Worm (Caenorhabditis elegans) whole organism, late embryonic: ENCODE measurements around the gene chil-15.

Experiments
- C08G9.2 ChIP-seq: sonication (generic microtip); optimal IDR thresholded peaks from 2 replicates; lab custom pipeline; 2016; ENCODE audit warnings: mild to moderate bottlenecking, missing genetic modification characterization, moderate library complexity, missing compliant biosample characterization
- F13H6.1 ChIP-seq: sonication (generic microtip); optimal IDR thresholded peaks from 2 replicates; lab custom pipeline; 2016; ENCODE audit warnings: missing genetic modification characterization, missing compliant biosample characterization
- T23F11.4 ChIP-seq: fragments of 200-800 bp; sonication (Bioruptor generic); optimal IDR thresholded peaks from 2 replicates; lab custom pipeline; 2018; ENCODE audit warnings: mild to moderate bottlenecking, missing genetic modification characterization, missing compliant biosample characterization
- Y22D7AL.16 ChIP-seq: sonication (generic microtip); optimal IDR thresholded peaks from 2 replicates; lab custom pipeline; 2016; ENCODE audit warnings: missing genetic modification characterization, missing compliant biosample characterization
- ahr-1 ChIP-seq: sonication (generic microtip); optimal IDR thresholded peaks from 2 replicates; lab custom pipeline; 2016; ENCODE audit warnings: missing genetic modification characterization, missing compliant biosample characterization
- ceh-2 ChIP-seq: sonication (generic microtip); optimal IDR thresholded peaks from 2 replicates; lab custom pipeline; 2016; ENCODE audit warnings: missing genotype, missing genetic modification characterization, missing compliant biosample characterization
- ceh-22 ChIP-seq: sonication (generic microtip); optimal IDR thresholded peaks from 2 replicates; lab custom pipeline; 2017; ENCODE audit warnings: missing biosample characterization, missing genetic modification characterization
- ceh-31 ChIP-seq: sonication (generic microtip); optimal IDR thresholded peaks from 2 replicates; lab custom pipeline; 2016; ENCODE audit warnings: missing genetic modification characterization, missing compliant biosample characterization
- ceh-45 ChIP-seq: fragments of 200-800 bp; sonication (Bioruptor generic); IDR thresholded peaks from 2 replicates; pipeline ENCODE4 v1.3.6; 2022; ENCODE audit warnings: missing genetic modification reagents, missing genetic modification characterization, missing compliant biosample characterization
- ceh-6 ChIP-seq: fragments of 200-800 bp; sonication (Bioruptor generic); optimal IDR thresholded peaks from 2 replicates; lab custom pipeline; 2018; ENCODE audit warnings: mild to moderate bottlenecking, missing genetic modification characterization, missing compliant biosample characterization
- dmd-4 ChIP-seq: sonication (generic microtip); optimal IDR thresholded peaks from 2 replicates; lab custom pipeline; 2016; ENCODE audit warnings: borderline replicate concordance, missing genetic modification characterization, missing compliant biosample characterization
- dve-1 ChIP-seq: sonication (generic microtip); optimal IDR thresholded peaks from 2 replicates; lab custom pipeline; 2017; ENCODE audit warnings: antibody characterized with exemption, mild to moderate bottlenecking, missing genetic modification characterization, missing compliant biosample characterization
- elt-2 ChIP-seq: sonication (generic microtip); optimal IDR thresholded peaks from 2 replicates; lab custom pipeline; 2016; ENCODE audit warnings: missing genetic modification reagents, missing genetic modification characterization, missing compliant biosample characterization
- ets-4 ChIP-seq: sonication (generic microtip); optimal IDR thresholded peaks from 2 replicates; lab custom pipeline; 2016; ENCODE audit warnings: missing genetic modification characterization, missing compliant biosample characterization
- fax-1 ChIP-seq: sonication (generic microtip); optimal IDR thresholded peaks from 2 replicates; lab custom pipeline; 2016; ENCODE audit warnings: missing genotype, missing genetic modification characterization, missing compliant biosample characterization
- gmeb-2 ChIP-seq: sonication (generic microtip); optimal IDR thresholded peaks from 2 replicates; lab custom pipeline; 2016; ENCODE audit warnings: missing genetic modification characterization, inconsistent platforms, missing compliant biosample characterization
- hlh-13 ChIP-seq: fragments of 200-800 bp; sonication (Bioruptor generic); optimal IDR thresholded peaks from 2 replicates; lab custom pipeline; 2018; ENCODE audit warnings: mild to moderate bottlenecking, missing genetic modification characterization, missing compliant biosample characterization
- hlh-15 ChIP-seq: sonication (generic microtip); optimal IDR thresholded peaks from 2 replicates; lab custom pipeline; 2016; ENCODE audit warnings: missing genetic modification characterization, missing compliant biosample characterization
- hlh-30 ChIP-seq: sonication (generic microtip); optimal IDR thresholded peaks from 2 replicates; lab custom pipeline; 2017; ENCODE audit warnings: antibody characterized with exemption, missing genetic modification characterization, missing compliant biosample characterization; ENCODE audit not compliant: insufficient read depth
- hlh-8 ChIP-seq: sonication (generic microtip); optimal IDR thresholded peaks from 2 replicates; lab custom pipeline; 2016; ENCODE audit warnings: missing genotype, missing genetic modification characterization, missing compliant biosample characterization
- lim-6 ChIP-seq: sonication (generic microtip); optimal IDR thresholded peaks from 2 replicates; lab custom pipeline; 2016; ENCODE audit warnings: missing genetic modification characterization, missing compliant biosample characterization
- mec-3 ChIP-seq: sonication (generic microtip); optimal IDR thresholded peaks from 2 replicates; lab custom pipeline; 2016; ENCODE audit warnings: borderline replicate concordance, missing genetic modification characterization, missing compliant biosample characterization
- nfya-1 ChIP-seq: sonication (generic microtip); optimal IDR thresholded peaks from 2 replicates; lab custom pipeline; 2017; ENCODE audit warnings: missing genetic modification characterization, mild to moderate bottlenecking, missing compliant biosample characterization, antibody characterized with exemption, moderate library complexity
- nhr-232 ChIP-seq: sonication (generic microtip); optimal IDR thresholded peaks from 2 replicates; lab custom pipeline; 2016; ENCODE audit warnings: missing genetic modification characterization, missing compliant biosample characterization
- npax-4 ChIP-seq: sonication (generic microtip); optimal IDR thresholded peaks from 2 replicates; lab custom pipeline; 2016; ENCODE audit warnings: missing genetic modification characterization, missing compliant biosample characterization
- odd-2 ChIP-seq: sonication (generic microtip); optimal IDR thresholded peaks from 2 replicates; lab custom pipeline; 2017; ENCODE audit warnings: antibody characterized with exemption, mild to moderate bottlenecking, missing genetic modification characterization, missing compliant biosample characterization
- pag-3 ChIP-seq: sonication (generic microtip); optimal IDR thresholded peaks from 2 replicates; lab custom pipeline; 2016; ENCODE audit warnings: missing compliant biosample characterization, missing genetic modification characterization, borderline replicate concordance
- pat-9 ChIP-seq: fragments of 200-800 bp; sonication (Bioruptor generic); optimal IDR thresholded peaks from 2 replicates; lab custom pipeline; 2018; ENCODE audit warnings: mild to moderate bottlenecking, missing genetic modification characterization, moderate library complexity, missing compliant biosample characterization
- pha-2 ChIP-seq: sonication (generic microtip); optimal IDR thresholded peaks from 2 replicates; lab custom pipeline; 2017; ENCODE audit warnings: mild to moderate bottlenecking, missing genetic modification characterization, missing compliant biosample characterization
- pha-4 ChIP-seq: fragments of 150-350 bp; optimal IDR thresholded peaks from 2 replicates; lab custom pipeline; 2018; ENCODE audit warnings: missing biosample characterization, missing genetic modification reagents, missing genetic modification characterization
- pqm-1 ChIP-seq: sonication (generic microtip); optimal IDR thresholded peaks from 2 replicates; lab custom pipeline; 2016; ENCODE audit warnings: missing genetic modification characterization, missing compliant biosample characterization
- ref-2 ChIP-seq: sonication (generic microtip); optimal IDR thresholded peaks from 2 replicates; lab custom pipeline; 2016; ENCODE audit warnings: missing genetic modification characterization, missing compliant biosample characterization
- rnt-1 ChIP-seq: sonication (generic microtip); optimal IDR thresholded peaks from 2 replicates; lab custom pipeline; 2016; ENCODE audit warnings: missing genetic modification characterization, missing compliant biosample characterization
- sox-2 ChIP-seq: fragments of 200-800 bp; sonication (Bioruptor generic); IDR thresholded peaks from 2 replicates; pipeline ENCODE4 v1.3.6; 2022; ENCODE audit warnings: missing genetic modification reagents, missing genetic modification characterization, missing compliant biosample characterization
- sox-4 ChIP-seq: sonication (generic microtip); optimal IDR thresholded peaks from 2 replicates; lab custom pipeline; 2017; ENCODE audit warnings: mild to moderate bottlenecking, missing genetic modification characterization, inconsistent platforms, missing compliant biosample characterization
- tbx-2 ChIP-seq: sonication (generic microtip); optimal IDR thresholded peaks from 2 replicates; lab custom pipeline; 2016; ENCODE audit warnings: missing genetic modification characterization, missing compliant biosample characterization
- unc-42 ChIP-seq: sonication (generic microtip); optimal IDR thresholded peaks from 2 replicates; lab custom pipeline; 2016; ENCODE audit warnings: missing genotype, missing genetic modification characterization, missing compliant biosample characterization
- unc-86 ChIP-seq: sonication (generic microtip); optimal IDR thresholded peaks from 2 replicates; lab custom pipeline; 2016; ENCODE audit warnings: missing genetic modification characterization, missing compliant biosample characterization
- zip-5 ChIP-seq: sonication (generic microtip); optimal IDR thresholded peaks from 2 replicates; lab custom pipeline; 2016; ENCODE audit warnings: missing genetic modification characterization, missing compliant biosample characterization
- ztf-16 ChIP-seq: sonication (generic microtip); optimal IDR thresholded peaks from 2 replicates; lab custom pipeline; 2017; ENCODE audit warnings: missing genetic modification characterization, missing compliant biosample characterization

chil-15 gene

DNA sequence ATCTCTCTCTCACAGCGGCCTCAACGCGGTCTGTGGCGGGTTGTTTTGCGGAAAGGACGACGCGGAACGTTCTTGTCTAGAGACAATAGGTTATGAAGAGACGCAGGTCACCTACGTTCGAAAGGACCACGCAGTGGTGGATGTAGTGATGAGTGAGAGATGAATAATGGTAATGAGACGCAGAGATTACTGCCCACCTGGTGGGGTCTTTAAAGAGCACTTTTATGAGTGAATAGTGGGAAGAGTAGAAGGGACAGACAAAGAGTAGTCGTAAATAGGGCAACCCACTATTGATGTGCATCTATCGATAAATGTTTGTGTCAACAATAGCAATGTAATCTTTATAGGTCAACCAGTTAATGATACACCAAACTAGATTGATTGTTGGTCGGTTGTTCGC, 47.6 kb upstream of the chil-15 start (continued):
- TF ChIP-seq pag-3 (tag; lab: Kevin White, UChicago): no peak
- peak; percentile 32; the same call in 1 of the 2 replicates for TF ChIP-seq sox-2 (GFP tag; lab: Robert Waterston, UW)
- no peak for TF ChIP-seq npax-4
- TF ChIP-seq ref-2: peak; percentile 60
- TF ChIP-seq gmeb-2: no peak
- TF ChIP-seq fax-1 (tag; lab: Kevin White, UChicago): no peak
- TF ChIP-seq odd-2 (tag; lab: Kevin White, UChicago): no peak

DNA sequence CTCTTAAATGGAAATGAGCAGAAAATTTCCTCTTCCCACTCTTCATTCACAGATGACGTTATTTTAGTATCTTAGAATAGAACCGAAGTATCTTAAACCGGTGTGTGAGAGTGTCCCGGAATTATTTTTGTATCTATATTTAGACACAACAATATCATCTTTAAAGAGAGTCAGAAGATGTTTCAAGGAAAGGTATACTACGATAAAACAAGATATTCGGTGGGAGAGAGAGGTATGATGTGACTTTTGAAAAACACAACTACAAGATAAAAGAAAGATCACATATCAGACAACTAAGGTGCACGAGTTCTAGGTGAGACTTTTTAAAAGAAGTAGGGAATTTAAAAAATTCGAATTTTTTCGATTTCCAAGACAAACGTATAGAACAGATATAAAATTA, 47.2 kb upstream of the chil-15 start:
- TF ChIP-seq gmeb-2 (no peak), ceh-2 (tag; lab: Kevin White, UChicago) (no peak), nhr-232 (no peak), ceh-31 (tag; lab: Kevin White, UChicago) (no peak), ceh-45 (GFP tag; lab: Robert Waterston, UW) (no peak), Y22D7AL.16 (no peak), hlh-30 (tag; lab: Kevin White, UChicago) (no peak), dve-1 (tag; lab: Kevin White, UChicago) (no peak), C08G9.2 (tag; lab: Kevin White, UChicago) (no peak), dmd-4 (tag; lab: Kevin White, UChicago) (no peak), npax-4 (no peak), T23F11.4 (no peak), sox-4 (tag; lab: Kevin White, UChicago) (no peak), hlh-15 (tag; lab: Kevin White, UChicago) (no peak), ref-2 (no peak), ceh-6 (GFP tag; lab: Kevin White, UChicago) (no peak), odd-2 (tag; lab: Kevin White, UChicago) (no peak), pha-2 (tag; lab: Kevin White, UChicago) (no peak), lim-6 (tag; lab: Kevin White, UChicago) (no peak)

DNA sequence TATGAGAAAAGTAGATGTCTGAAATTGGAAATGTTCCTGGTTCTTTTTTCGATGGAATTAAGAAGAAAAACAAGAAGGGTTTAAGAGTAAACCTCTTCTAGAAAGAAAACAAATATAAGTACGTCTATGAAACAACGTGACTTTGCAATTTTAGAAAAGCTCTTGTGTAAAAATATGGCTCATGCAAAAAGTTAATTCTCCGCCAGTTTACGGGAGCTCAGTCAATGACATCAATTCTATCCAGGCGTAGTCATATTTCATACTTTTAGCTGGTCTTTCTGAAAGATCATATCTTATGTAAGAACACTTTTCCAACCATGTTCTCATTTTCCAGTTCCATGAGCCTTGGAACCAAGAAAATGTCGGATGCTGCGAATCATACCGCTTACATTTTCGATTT, 46.5 kb upstream of the chil-15 start:
- TF ChIP-seq pat-9 (no peak), nfya-1 (tag; lab: Kevin White, UChicago) (no peak), pqm-1 (tag; lab: Kevin White, UChicago) (no peak), npax-4 (no peak), ahr-1 (tag; lab: Kevin White, UChicago) (no peak), T23F11.4 (no peak), mec-3 (tag; lab: Kevin White, UChicago) (no peak), ceh-22 (tag; lab: Kevin White, UChicago) (no peak), ceh-6 (GFP tag; lab: Kevin White, UChicago) (no peak), fax-1 (tag; lab: Kevin White, UChicago) (no peak), pha-4 (tag; lab: Kevin White, UChicago) (no peak), pha-2 (tag; lab: Kevin White, UChicago) (no peak), unc-42 (tag; lab: Kevin White, UChicago) (no peak), ets-4 (tag; lab: Kevin White, UChicago) (no peak), elt-2 (tag; lab: Kevin White, UChicago) (no peak), F13H6.1 (no peak), hlh-13 (GFP tag; lab: Kevin White, UChicago) (no peak), zip-5 (tag; lab: Kevin White, UChicago) (no peak)
- TF ChIP-seq, all 69 proteins: peak for 0

DNA sequence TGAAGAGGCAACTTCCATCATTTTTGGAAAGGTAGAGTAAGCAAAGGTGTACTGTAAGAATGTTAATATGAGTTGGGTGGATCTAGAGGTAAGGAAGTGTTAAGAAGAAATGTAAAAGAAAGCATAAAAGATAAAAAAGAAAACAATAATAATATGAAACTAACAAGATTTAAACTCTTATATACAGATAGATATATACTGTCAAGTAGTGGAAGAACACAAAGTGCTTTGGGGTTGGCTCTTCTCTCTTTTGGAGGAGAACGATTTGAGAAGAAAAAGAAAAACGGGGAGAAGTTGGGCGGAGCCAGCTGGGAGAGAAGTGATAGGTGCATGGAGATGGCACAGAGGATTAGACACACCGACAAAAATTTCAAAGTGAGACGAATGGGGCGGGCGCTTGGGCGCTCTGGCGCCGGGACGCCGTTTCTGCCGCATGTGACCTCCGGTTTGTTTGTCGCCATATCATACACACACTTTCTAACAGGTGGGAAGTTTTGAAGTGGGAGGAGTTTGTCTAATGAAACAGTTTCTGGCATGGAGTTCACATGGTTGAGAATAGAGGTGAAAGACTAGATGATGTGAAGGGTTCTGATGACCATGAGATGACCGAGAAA, 44.0 kb upstream of the chil-15 start, which contains the start of gene T19H5.4:
Gene T19H5.4, minus strand, starts transcription at position 51 of the 614 bp plus-strand sequence.
- TF ChIP-seq rnt-1 (tag; lab: Kevin White, UChicago) (no peak), ets-4 (tag; lab: Kevin White, UChicago) (no peak), nhr-232 (no peak), nfya-1 (tag; lab: Kevin White, UChicago) (no peak), hlh-8 (tag; lab: Kevin White, UChicago) (no peak), tbx-2 (no peak), ztf-16 (no peak), ceh-31 (tag; lab: Kevin White, UChicago) (peak; percentile 23), unc-86 (no peak)
